Fruit fly (Drosophila melanogaster) whole organism, embryonic: ENCODE data around the gene Tom40.

Experiments
- Aef1 ChIP-seq: fragments of 200-800 bp; sonication (Bioruptor generic); IDR thresholded peaks from 3 replicates; pipeline ENCODE4 v1.3.6; 2022; ENCODE audit warnings: missing biosample characterization, missing genetic modification characterization
- Blimp-1 ChIP-seq: fragments of 200-800 bp; sonication (Bioruptor generic); optimal IDR thresholded peaks from 3 replicates; lab custom pipeline; 2018; ENCODE audit warnings: missing biosample characterization, missing genetic modification characterization, mild to moderate bottlenecking, moderate library complexity, missing genetic modification reagents
- CG13624 ChIP-seq: fragments of 200-800 bp; sonication (Bioruptor generic); optimal IDR thresholded peaks from 2 replicates; lab custom pipeline; 2016; ENCODE audit warnings: missing biosample characterization, missing genetic modification characterization
- CG13775 ChIP-seq: fragments of 200-800 bp; sonication (Bioruptor generic); optimal IDR thresholded peaks from 3 replicates; lab custom pipeline; 2017; ENCODE audit warnings: missing biosample characterization, mild to moderate bottlenecking, missing genetic modification characterization
- CG14710 ChIP-seq: fragments of 200-800 bp; sonication (Bioruptor generic); optimal IDR thresholded peaks from 3 replicates; lab custom pipeline; 2019; ENCODE audit warnings: missing biosample characterization, mild to moderate bottlenecking, missing genetic modification characterization, moderate library complexity
- CG15269 ChIP-seq: fragments of 200-800 bp; sonication (Bioruptor generic); optimal IDR thresholded peaks from 2 replicates; lab custom pipeline; 2018; ENCODE audit warnings: missing biosample characterization, mild to moderate bottlenecking, missing genetic modification characterization, moderate library complexity
- CG16813 ChIP-seq: fragments of 200-800 bp; sonication (Bioruptor generic); IDR thresholded peaks from 3 replicates; pipeline ENCODE4 v1.3.6; 2022; ENCODE audit warnings: missing biosample characterization, missing genetic modification characterization; ENCODE audit not compliant: partially characterized antibody
- CG17328 ChIP-seq: fragments of 200-800 bp; sonication (Bioruptor generic); IDR thresholded peaks from 2 replicates; pipeline ENCODE4 v1.3.6; 2022; ENCODE audit warnings: missing biosample characterization, missing genetic modification characterization
- CG17802 ChIP-seq: fragments of 200-800 bp; sonication (Bioruptor generic); optimal IDR thresholded peaks from 2 replicates; lab custom pipeline; 2018; ENCODE audit warnings: missing biosample characterization, mild to moderate bottlenecking, missing genetic modification characterization, moderate library complexity
- CG18619 ChIP-seq: fragments of 200-800 bp; sonication (Bioruptor generic); optimal IDR thresholded peaks from 3 replicates; lab custom pipeline; 2017; ENCODE audit warnings: missing biosample characterization, mild to moderate bottlenecking, missing genetic modification characterization
- CG2120 ChIP-seq: fragments of 200-800 bp; sonication (Bioruptor generic); optimal IDR thresholded peaks from 3 replicates; lab custom pipeline; 2016; ENCODE audit warnings: missing biosample characterization, missing genetic modification characterization
- CG2202 ChIP-seq: fragments of 200-800 bp; sonication (Bioruptor generic); optimal IDR thresholded peaks from 2 replicates; lab custom pipeline; 2018; ENCODE audit warnings: missing biosample characterization, mild to moderate bottlenecking, missing genetic modification characterization
- CG31365 ChIP-seq: fragments of 200-800 bp; sonication (Bioruptor generic); optimal IDR thresholded peaks from 2 replicates; lab custom pipeline; 2018; ENCODE audit warnings: missing biosample characterization, mild to moderate bottlenecking, missing genetic modification characterization
- CG4360 ChIP-seq: fragments of 200-800 bp; sonication (Bioruptor generic); IDR thresholded peaks from 2 replicates; pipeline ENCODE4 v1.3.6; 2022; ENCODE audit warnings: missing biosample characterization, missing genetic modification characterization
- CG6175 ChIP-seq: fragments of 200-800 bp; sonication (Bioruptor generic); IDR thresholded peaks from 3 replicates; pipeline ENCODE4 v1.3.6; 2022; ENCODE audit warnings: missing biosample characterization, missing genetic modification characterization
- CG6272 ChIP-seq: fragments of 200-800 bp; sonication (Bioruptor generic); IDR thresholded peaks from 2 replicates; pipeline ENCODE4 v1.3.6; 2022; ENCODE audit warnings: missing biosample characterization, missing genetic modification characterization
- CG8765 ChIP-seq: fragments of 200-800 bp; sonication (Bioruptor generic); IDR thresholded peaks from 2 replicates; pipeline ENCODE4 v1.3.6; 2022; ENCODE audit warnings: missing biosample characterization, missing genetic modification characterization
- CG9932 ChIP-seq: fragments of 200-800 bp; sonication (Bioruptor generic); IDR thresholded peaks from 2 replicates; pipeline ENCODE4 v1.3.6; 2022; ENCODE audit warnings: missing biosample characterization, missing genetic modification characterization
- Dfd ChIP-seq, 2 experiments: fragments of >200 bp; optimal IDR thresholded peaks; 2 replicates each; lab custom pipeline; 2017; ENCODE audit warnings: missing biosample characterization in 2 of 2, missing genetic modification characterization in 2 of 2
- Dp ChIP-seq: fragments of 200-800 bp; sonication (Bioruptor generic); optimal IDR thresholded peaks from 2 replicates; lab custom pipeline; 2018; ENCODE audit warnings: missing biosample characterization, mild to moderate bottlenecking, missing genetic modification characterization, moderate library complexity
- Drgx ChIP-seq: fragments of 200-800 bp; sonication (Bioruptor generic); IDR thresholded peaks from 2 replicates; pipeline ENCODE4 v1.3.6; 2022; ENCODE audit warnings: missing biosample characterization, missing genetic modification characterization
- Eip74EF ChIP-seq, 2 experiments: fragments of 200-800 bp in 1 of 2; fragments of >200 bp in 1 of 2; sonication (Bioruptor generic) in 1 of 2; optimal IDR thresholded peaks; 2 replicates each; lab custom pipeline; 2017 to 2019; ENCODE audit warnings: missing biosample characterization in 2 of 2, missing genetic modification characterization in 2 of 2, mild to moderate bottlenecking in 1 of 2, moderate library complexity in 1 of 2
- Hr51 ChIP-seq, 2 experiments: fragments of 200-800 bp; sonication (Bioruptor generic); optimal IDR thresholded peaks; 2 replicates in 1 of 2; 3 replicates in 1 of 2; lab custom pipeline; 2016 to 2018; ENCODE audit warnings: missing biosample characterization in 2 of 2, missing genetic modification characterization in 2 of 2, mild to moderate bottlenecking in 1 of 2, moderate library complexity in 1 of 2
- Lhr ChIP-seq: fragments of 200-800 bp; sonication (Bioruptor generic); optimal IDR thresholded peaks from 3 replicates; lab custom pipeline; 2017; ENCODE audit warnings: mild to moderate bottlenecking, missing biosample characterization, missing genetic modification reagents, missing genetic modification characterization
- Side ChIP-seq: fragments of 200-800 bp; sonication (Bioruptor generic); optimal IDR thresholded peaks from 2 replicates; lab custom pipeline; 2016; ENCODE audit warnings: missing biosample characterization, missing genetic modification characterization
- Six4 ChIP-seq: fragments of 200-800 bp; sonication (Bioruptor generic); optimal IDR thresholded peaks from 2 replicates; lab custom pipeline; 2016; ENCODE audit warnings: missing biosample characterization, missing genetic modification characterization
- Spps ChIP-seq: fragments of 200-800 bp; sonication (Bioruptor generic); optimal IDR thresholded peaks from 2 replicates; lab custom pipeline; 2018; ENCODE audit warnings: missing biosample characterization, mild to moderate bottlenecking, missing genetic modification characterization
- TFAM ChIP-seq: fragments of 200-800 bp; sonication (Bioruptor generic); optimal IDR thresholded peaks from 2 replicates; lab custom pipeline; 2017; ENCODE audit warnings: missing biosample characterization, missing genetic modification characterization, inconsistent platforms
- ase ChIP-seq: fragments of 200-800 bp; sonication (Bioruptor generic); IDR thresholded peaks from 3 replicates; pipeline ENCODE4 v1.3.6; 2022; ENCODE audit warnings: missing biosample characterization, missing genetic modification characterization
- ci ChIP-seq: fragments of 200-800 bp; sonication (Bioruptor generic); IDR thresholded peaks from 3 replicates; pipeline ENCODE4 v1.3.6; 2022; ENCODE audit warnings: missing biosample characterization, missing genetic modification characterization
- crol ChIP-seq: fragments of 200-800 bp; sonication (Bioruptor generic); IDR thresholded peaks from 2 replicates; pipeline ENCODE4 v1.3.6; 2022; ENCODE audit warnings: missing biosample characterization, missing genetic modification characterization
- ftz-f1 ChIP-seq: fragments of 200-800 bp; sonication (Bioruptor generic); optimal IDR thresholded peaks from 2 replicates; lab custom pipeline; 2016; ENCODE audit warnings: missing biosample characterization, missing genetic modification characterization
- gro ChIP-seq: fragments of 200-800 bp; sonication (Bioruptor generic); optimal IDR thresholded peaks from 2 replicates; lab custom pipeline; 2016; ENCODE audit warnings: missing biosample characterization, missing genetic modification characterization
- her ChIP-seq: fragments of 200-800 bp; sonication (Bioruptor generic); optimal IDR thresholded peaks from 2 replicates; lab custom pipeline; 2016; ENCODE audit warnings: missing biosample characterization, missing genetic modification characterization
- jing ChIP-seq: fragments of 200-800 bp; sonication (Bioruptor generic); optimal IDR thresholded peaks from 2 replicates; lab custom pipeline; 2018; ENCODE audit warnings: missing biosample characterization, mild to moderate bottlenecking, missing genetic modification characterization
- klu ChIP-seq: fragments of 200-800 bp; sonication (Bioruptor generic); IDR thresholded peaks from 2 replicates; pipeline ENCODE4 v1.3.6; 2022; ENCODE audit warnings: missing biosample characterization, missing genetic modification characterization
- lbe ChIP-seq: fragments of 200-800 bp; sonication (Bioruptor generic); optimal IDR thresholded peaks from 2 replicates; lab custom pipeline; 2016; ENCODE audit warnings: missing biosample characterization, mild to moderate bottlenecking, missing genetic modification characterization
- nerfin-2 ChIP-seq: fragments of 200-800 bp; sonication (Bioruptor generic); IDR thresholded peaks from 2 replicates; pipeline ENCODE4 v1.3.6; 2022; ENCODE audit warnings: missing biosample characterization, missing genetic modification characterization; ENCODE audit not compliant: partially characterized antibody
- prd ChIP-seq, 3 experiments: fragments of >200 bp in 2 of 3; fragments of 200-800 bp in 1 of 3; sonication (Bioruptor generic) in 1 of 3; optimal IDR thresholded peaks in 2 of 3; IDR thresholded peaks in 1 of 3; 2 replicates in 2 of 3; 3 replicates in 1 of 3; pipeline versions ENCODE4 v1.3.6 to Lab custom; 2017 to 2022; ENCODE audit warnings: missing biosample characterization in 1 of 3, missing genetic modification characterization in 1 of 3
- run ChIP-seq: fragments of 200-800 bp; sonication (Bioruptor generic); optimal IDR thresholded peaks from 3 replicates; lab custom pipeline; 2018; ENCODE audit warnings: missing biosample characterization, mild to moderate bottlenecking, missing genetic modification characterization
- sc ChIP-seq, 3 experiments: fragments of >200 bp in 2 of 3; fragments of 200-800 bp in 1 of 3; sonication (Bioruptor generic) in 1 of 3; optimal IDR thresholded peaks; 2 replicates in 2 of 3; 3 replicates in 1 of 3; lab custom pipeline; 2017; ENCODE audit warnings: mild to moderate bottlenecking in 1 of 3, missing biosample characterization in 1 of 3, missing genetic modification characterization in 1 of 3, missing genetic modification reagents in 1 of 3
- scrt ChIP-seq: fragments of 200-800 bp; sonication (Bioruptor generic); optimal IDR thresholded peaks from 2 replicates; lab custom pipeline; 2018; ENCODE audit warnings: missing biosample characterization, mild to moderate bottlenecking, missing genetic modification characterization, moderate library complexity
- sens ChIP-seq: fragments of 200-800 bp; sonication (Bioruptor generic); peaks from one replicate; lab custom pipeline; 2016; ENCODE audit warnings: missing biosample characterization, missing genetic modification characterization
- tio ChIP-seq: fragments of 200-800 bp; sonication (Bioruptor generic); optimal IDR thresholded peaks from 2 replicates; lab custom pipeline; 2017; ENCODE audit warnings: missing biosample characterization, missing genetic modification characterization, inconsistent platforms
- vnd ChIP-seq: fragments of 200-800 bp; sonication (Bioruptor generic); IDR thresholded peaks from 3 replicates; pipeline ENCODE4 v1.3.6; 2022; ENCODE audit warnings: missing biosample characterization, missing genetic modification characterization; ENCODE audit not compliant: partially characterized antibody
- zfh2 ChIP-seq: fragments of 200-800 bp; sonication (Bioruptor generic); optimal IDR thresholded peaks from 2 replicates; lab custom pipeline; 2016; ENCODE audit warnings: missing biosample characterization, missing genetic modification characterization

Gene Tom40

dm6 chrX:7736593-7736992 lies at the start of gene Tom40:
Tom40 (plus strand) TSS chrX:7736893.
- no peak for TF ChIP-seq CG31365 (tag; lab: Kevin White, UChicago)
- no peak for TF ChIP-seq run (tag; lab: Kevin White, UChicago)

dm6 chrX:7688871-7689270 lies 47.8 kb upstream of the Tom40 start:
- peak in 1 of 2 experiments; percentile 42 for TF ChIP-seq Dfd (GFP tag; optimal IDR thresholded peaks at IDR 0.05; lab: Kevin White, UChicago)
- TF ChIP-seq CG4360 (GFP tag; lab: Robert Waterston, UW) = peak; percentile 59
- no peak for TF ChIP-seq CG6272 (GFP tag; lab: Robert Waterston, UW)
- peak; percentile 27 for TF ChIP-seq sens
- TF ChIP-seq, all 482 proteins: peak for 3

- no peak for TF ChIP-seq Hr51 (GFP tag; optimal IDR thresholded peaks at IDR 0.05; lab: Kevin White, UChicago)
- no peak for TF ChIP-seq CG8765 (GFP tag; lab: Robert Waterston, UW)
- TF ChIP-seq tio (GFP tag; lab: Kevin White, UChicago) = no peak
- no peak for TF ChIP-seq ase (GFP tag; lab: Robert Waterston, UW)
- TF ChIP-seq lbe (GFP tag; lab: Kevin White, UChicago) = peak; percentile 2
- TF ChIP-seq CG13775 (GFP tag; lab: Kevin White, UChicago) = no peak
- peak; percentile 60 for TF ChIP-seq CG18619
- no peak for TF ChIP-seq CG16813
- no peak for TF ChIP-seq Dp (GFP tag; lab: Kevin White, UChicago)
- no peak for TF ChIP-seq Spps (tag; lab: Kevin White, UChicago)
- no peak for TF ChIP-seq TFAM
- TF ChIP-seq scrt (GFP tag; lab: Kevin White, UChicago) = no peak
- TF ChIP-seq klu = no peak
- no peak for TF ChIP-seq CG6175 (GFP tag; lab: Robert Waterston, UW)
- TF ChIP-seq Aef1 = no peak; the same call in 2 of the 3 replicates
- TF ChIP-seq jing (GFP tag; lab: Kevin White, UChicago) = no peak
- no peak for TF ChIP-seq nerfin-2 (GFP tag; lab: Robert Waterston, UW)
- no peak for TF ChIP-seq CG17802
- TF ChIP-seq vnd (GFP tag; lab: Robert Waterston, UW) = no peak
- peak; percentile 43 for TF ChIP-seq CG2202 (tag; lab: Kevin White, UChicago)
- peak; percentile 61; the same call in 1 of the 3 replicates for TF ChIP-seq ci (GFP tag; lab: Robert Waterston, UW)
- peak; percentile 33 for TF ChIP-seq gro (GFP tag; lab: Kevin White, UChicago)
- peak; percentile 36 for TF ChIP-seq her
- TF ChIP-seq Side (GFP tag; lab: Kevin White, UChicago) = peak; percentile 27
- TF ChIP-seq CG2120 = peak; percentile 59
- no peak for TF ChIP-seq zfh2 (GFP tag; lab: Kevin White, UChicago)
- TF ChIP-seq Drgx (GFP tag; lab: Robert Waterston, UW) = no peak
- TF ChIP-seq CG13624 (GFP tag; lab: Kevin White, UChicago) = peak; percentile 21
- no peak for TF ChIP-seq CG17328 (GFP tag; lab: Robert Waterston, UW)
- TF ChIP-seq Six4 (GFP tag; lab: Kevin White, UChicago) = peak; percentile 22
- TF ChIP-seq Eip74EF (GFP tag; optimal IDR thresholded peaks at IDR 0.05; lab: Kevin White, UChicago) = no peak
- peak; percentile 36 for TF ChIP-seq CG9932 (GFP tag; lab: Robert Waterston, UW)
- no peak for TF ChIP-seq sc (optimal IDR thresholded peaks at IDR 0.05; lab: Kevin White, UChicago)
- peak; percentile 49 for TF ChIP-seq sc (GFP tag; optimal IDR thresholded peaks at IDR 0.05; lab: Kevin White, UChicago)
- no peak for TF ChIP-seq ftz-f1
- TF ChIP-seq Lhr (GFP tag; lab: Kevin White, UChicago) = no peak
- no peak for TF ChIP-seq crol
- TF ChIP-seq Blimp-1 (GFP tag; lab: Kevin White, UChicago) = peak; percentile 45
- TF ChIP-seq CG14710 (tag; lab: Kevin White, UChicago) = peak; percentile 15
- TF ChIP-seq CG15269 = peak; percentile 27
- peak; percentile 45 for TF ChIP-seq sens
- no peak for TF ChIP-seq prd (optimal IDR thresholded peaks at IDR 0.05; lab: Kevin White, UChicago)
- TF ChIP-seq prd (GFP tag; IDR thresholded peaks at IDR 0.05; lab: Robert Waterston, UW) = no peak
Measured at dm6 chrX:7690683-7691082, 46.0 kb upstream of the Tom40 start.
